Worm (Caenorhabditis elegans): Measurements from ENCODE around the gene F13E6.2.

F13E6.2 gene

DNA sequence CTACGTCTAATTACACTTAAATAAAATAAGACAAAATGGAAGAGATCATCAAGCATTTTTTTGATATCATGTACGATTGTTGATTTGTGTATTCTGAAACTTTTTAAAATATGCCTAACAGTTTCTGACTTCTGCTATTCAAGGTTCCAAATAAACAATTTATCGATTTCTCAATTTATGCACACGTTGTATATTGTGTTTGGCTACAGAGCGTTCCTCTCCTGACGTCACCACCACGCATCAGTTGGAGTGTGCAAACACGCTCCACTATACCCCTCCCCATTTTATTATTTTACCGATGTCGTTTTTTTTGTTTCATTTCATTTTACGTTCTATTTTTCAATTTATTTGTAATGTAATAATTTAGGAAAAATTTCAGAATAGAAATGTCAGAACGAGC, 20.8 kb upstream of the F13E6.2 start, which contains the start of gene plpp-1.3 (continued):
- TF ChIP-seq efl-3 (GFP tag; optimal IDR thresholded peaks at IDR 0.05) (no peak), elt-2 (tag; optimal IDR thresholded peaks at IDR 0.05) (no peak), xbp-1 (tag; optimal IDR thresholded peaks at IDR 0.05) (peak; percentile 34), efl-1 (optimal IDR thresholded peaks at IDR 0.05) (no peak), efl-1 (GFP tag; optimal IDR thresholded peaks at IDR 0.05 in 1 of 2) (no peak), lin-13 (GFP tag; optimal IDR thresholded peaks at IDR 0.05) (no peak), ceh-63 (GFP tag; optimal IDR thresholded peaks at IDR 0.05) (no peak), snpc-4 (tag; optimal IDR thresholded peaks at IDR 0.05) (no peak), elt-3 (tag; optimal IDR thresholded peaks at IDR 0.05) (peak in 1 of 6 experiments; percentile 1), irx-1 (tag; optimal IDR thresholded peaks at IDR 0.05) (no peak), unc-62 (GFP tag; optimal IDR thresholded peaks at IDR 0.05) (no peak), dsc-1 (tag; optimal IDR thresholded peaks at IDR 0.05) (no peak), C34B4.2 (tag; optimal IDR thresholded peaks at IDR 0.05) (no peak), tlp-1 (tag; optimal IDR thresholded peaks at IDR 0.05) (no peak), pax-3 (tag; optimal IDR thresholded peaks at IDR 0.05) (no peak), nhr-84 (tag; optimal IDR thresholded peaks at IDR 0.05) (no peak), nhr-90 (tag; optimal IDR thresholded peaks at IDR 0.05; ENCODE audit: poor library complexity) (no peak), rnt-1 (tag; optimal IDR thresholded peaks at IDR 0.05) (no peak), snu-23 (GFP tag; optimal IDR thresholded peaks at IDR 0.05) (no peak), nhr-77 (tag; optimal IDR thresholded peaks at IDR 0.05) (no peak), tbx-2 (tag; optimal IDR thresholded peaks at IDR 0.05) (no peak), jun-1 (tag; optimal IDR thresholded peaks at IDR 0.05) (no peak), unc-86 (tag; optimal IDR thresholded peaks at IDR 0.05) (no peak), nhr-11 (tag; optimal IDR thresholded peaks at IDR 0.05) (no peak), lin-15B (tag; optimal IDR thresholded peaks at IDR 0.05) (no peak), ceh-82 (tag; optimal IDR thresholded peaks at IDR 0.05) (no peak), zip-4 (GFP tag; optimal IDR thresholded peaks at IDR 0.05) (no peak), skn-1 (tag; optimal IDR thresholded peaks at IDR 0.05) (no peak), mef-2 (tag; optimal IDR thresholded peaks at IDR 0.05) (no peak), hlh-4 (tag; optimal IDR thresholded peaks at IDR 0.05) (no peak), sup-37 (GFP tag; optimal IDR thresholded peaks at IDR 0.05) (no peak), ceh-90 (tag; optimal IDR thresholded peaks at IDR 0.05) (no peak), mep-1 (tag; optimal IDR thresholded peaks at IDR 0.05) (peak; percentile 21), lsy-2 (tag; optimal IDR thresholded peaks at IDR 0.05) (peak in 1 of 2 experiments; percentile 21), dpl-1 (GFP tag; optimal IDR thresholded peaks at IDR 0.05) (no peak), ama-1 (optimal IDR thresholded peaks at IDR 0.05) (no peak), egl-13 (tag; optimal IDR thresholded peaks at IDR 0.05) (no peak), lin-35 (GFP tag; optimal IDR thresholded peaks at IDR 0.05) (peak in 1 of 2 experiments; percentile 52), fos-1 (tag; optimal IDR thresholded peaks at IDR 0.05) (no peak), lin-14 (GFP tag; optimal IDR thresholded peaks at IDR 0.05) (peak; percentile 45), sptf-1 (tag; optimal IDR thresholded peaks at IDR 0.05) (no peak), C16A3.4 (tag; optimal IDR thresholded peaks at IDR 0.05) (peak; percentile 13), swsn-7 (tag; optimal IDR thresholded peaks at IDR 0.05) (no peak), pag-3 (tag; optimal IDR thresholded peaks at IDR 0.05; ENCODE audit: borderline replicate concordance, insufficient read depth) (no peak), ceh-88 (GFP tag; IDR thresholded peaks at IDR 0.05) (no peak), pqm-1 (tag; optimal IDR thresholded peaks at IDR 0.05) (no peak), unc-30 (tag; optimal IDR thresholded peaks at IDR 0.05) (no peak), nhr-47 (tag; optimal IDR thresholded peaks at IDR 0.05) (no peak), Y116A8C.19 (tag; optimal IDR thresholded peaks at IDR 0.05; ENCODE audit: borderline replicate concordance) (no peak), mdl-1 (tag; optimal IDR thresholded peaks at IDR 0.05) (peak in 1 of 2 experiments; percentile 30), ztf-11 (tag; optimal IDR thresholded peaks at IDR 0.05) (no peak), nhr-85 (tag) (no peak), nhr-28 (tag; optimal IDR thresholded peaks at IDR 0.05) (no peak), ces-1 (GFP tag; optimal IDR thresholded peaks at IDR 0.05) (no peak), fkh-8 (tag; optimal IDR thresholded peaks at IDR 0.05) (no peak)
